Worm (Caenorhabditis elegans) whole organism, L1 larva: ENCODE measurements around the gene mfsd-13.2.

ENCODE experiments used
- C16A3.4 ChIP-seq: fragments of 150-350 bp; optimal IDR thresholded peaks from 2 replicates; lab custom pipeline; 2014; ENCODE audit warnings: missing biosample characterization, missing genetic modification characterization
- F16B12.6 ChIP-seq: fragments of 150-350 bp; optimal IDR thresholded peaks from 2 replicates; lab custom pipeline; 2014; ENCODE audit warnings: missing biosample characterization, missing genetic modification characterization
- aha-1 ChIP-seq: fragments of 150-350 bp; optimal IDR thresholded peaks from 2 replicates; lab custom pipeline; 2014; ENCODE audit warnings: missing biosample characterization, missing genetic modification characterization
- ama-1 ChIP-seq: fragments of 150-350 bp; optimal IDR thresholded peaks from 2 replicates; lab custom pipeline; 2014
- ceh-82 ChIP-seq, 3 experiments: fragments of 150-350 bp in 1 of 3; sonication (generic microtip) in 2 of 3; optimal IDR thresholded peaks; 2 replicates each; lab custom pipeline; 2014 to 2017; ENCODE audit warnings: missing biosample characterization in 3 of 3, missing genetic modification characterization in 3 of 3
- ceh-90 ChIP-seq: sonication (generic microtip); optimal IDR thresholded peaks from 2 replicates; lab custom pipeline; 2016; ENCODE audit warnings: missing genetic modification characterization, missing compliant biosample characterization
- elt-2 ChIP-seq: sonication (generic microtip); optimal IDR thresholded peaks from 2 replicates; lab custom pipeline; 2016; ENCODE audit warnings: missing genetic modification characterization, mild to moderate bottlenecking, inconsistent platforms, missing compliant biosample characterization, missing genetic modification reagents
- fkh-10 ChIP-seq: sonication (generic microtip); optimal IDR thresholded peaks from 2 replicates; lab custom pipeline; 2017; ENCODE audit warnings: missing biosample characterization, missing genetic modification reagents, missing genetic modification characterization
- fkh-4 ChIP-seq: sonication (generic microtip); optimal IDR thresholded peaks from 2 replicates; lab custom pipeline; 2016; ENCODE audit warnings: missing compliant biosample characterization, missing genetic modification characterization, borderline replicate concordance
- hpl-2 ChIP-seq: fragments of 150-350 bp; optimal IDR thresholded peaks from 2 replicates; lab custom pipeline; 2014; ENCODE audit warnings: missing biosample characterization, missing genetic modification reagents, missing genetic modification characterization
- lin-14 ChIP-seq: fragments of 200-800 bp; sonication (Bioruptor generic); optimal IDR thresholded peaks from 2 replicates; lab custom pipeline; 2018; ENCODE audit warnings: mild to moderate bottlenecking, missing genetic modification characterization, moderate library complexity, missing compliant biosample characterization
- lsy-2 ChIP-seq, 2 experiments: fragments of 150-350 bp; optimal IDR thresholded peaks; 2 replicates each; lab custom pipeline; 2014; ENCODE audit warnings: missing biosample characterization in 2 of 2, missing genetic modification characterization in 2 of 2
- mef-2 ChIP-seq: fragments of 150-350 bp; optimal IDR thresholded peaks from 2 replicates; lab custom pipeline; 2014; ENCODE audit warnings: missing biosample characterization, missing genetic modification characterization
- nhr-12 ChIP-seq: sonication (generic microtip); optimal IDR thresholded peaks from 2 replicates; lab custom pipeline; 2017; ENCODE audit warnings: missing biosample characterization, missing genetic modification characterization
- nhr-71 ChIP-seq: sonication (generic microtip); optimal IDR thresholded peaks from 2 replicates; lab custom pipeline; 2016; ENCODE audit warnings: mild to moderate bottlenecking, missing genetic modification characterization, moderate library complexity, missing compliant biosample characterization
- skn-1 ChIP-seq: fragments of 150-350 bp; optimal IDR thresholded peaks from 2 replicates; lab custom pipeline; 2014; ENCODE audit warnings: missing biosample characterization, missing genetic modification characterization
- unc-130 ChIP-seq: fragments of 150-350 bp; optimal IDR thresholded peaks from 2 replicates; lab custom pipeline; 2017; ENCODE audit warnings: missing biosample characterization, missing genetic modification characterization, inconsistent platforms
- unc-86 ChIP-seq: sonication (generic microtip); optimal IDR thresholded peaks from 2 replicates; lab custom pipeline; 2016; ENCODE audit warnings: missing genetic modification characterization, missing compliant biosample characterization
- unc-98 ChIP-seq: fragments of 200-800 bp; sonication (Bioruptor generic); IDR thresholded peaks from 2 replicates; pipeline ENCODE4 v1.3.6; 2022; ENCODE audit warnings: missing genetic modification characterization, missing compliant biosample characterization
- xbp-1 ChIP-seq: sonication (generic microtip); optimal IDR thresholded peaks from 2 replicates; lab custom pipeline; 2016; ENCODE audit warnings: missing genetic modification characterization, missing compliant biosample characterization
- ztf-4 ChIP-seq: fragments of 150-350 bp; optimal IDR thresholded peaks from 2 replicates; lab custom pipeline; 2014; ENCODE audit warnings: missing biosample characterization, missing genetic modification characterization

Gene mfsd-13.2

ce11 chrII:7115638-7116037 is 50.0 kb downstream of the mfsd-13.2 start, which contains the start of gene cutl-5:
Gene cutl-5 (minus strand): TSS chrII:7115906.
- TF ChIP-seq lsy-2 (tag; optimal IDR thresholded peaks at IDR 0.05; lab: Kevin White, UChicago) = no peak
- no peak for TF ChIP-seq ztf-4 (tag; lab: Kevin White, UChicago)
- TF ChIP-seq unc-86 = no peak
- TF ChIP-seq fkh-10 (GFP tag; lab: Kevin White, UChicago) = no peak
- TF ChIP-seq skn-1 = no peak
- no peak for TF ChIP-seq C16A3.4 (tag; lab: Kevin White, UChicago)
- TF ChIP-seq unc-130 (tag; lab: Kevin White, UChicago) = no peak
- TF ChIP-seq ceh-90 = no peak
- no peak for TF ChIP-seq nhr-12 (tag; lab: Kevin White, UChicago)
- TF ChIP-seq F16B12.6 = no peak
- no peak for TF ChIP-seq xbp-1 (tag; lab: Kevin White, UChicago)
- no peak for TF ChIP-seq aha-1 (tag; lab: Kevin White, UChicago)
- TF ChIP-seq lin-14 (GFP tag; lab: Kevin White, UChicago) = no peak
- TF ChIP-seq hpl-2 = no peak
- no peak for TF ChIP-seq ceh-82 (tag; optimal IDR thresholded peaks at IDR 0.05; lab: Kevin White, UChicago)
- no peak for TF ChIP-seq mef-2
- TF ChIP-seq fkh-4 = no peak
- no peak for TF ChIP-seq unc-98
- TF ChIP-seq ama-1 (lab: Kevin White, UChicago) = no peak

ce11 chrII:7112780-7113179 is 52.9 kb downstream of the mfsd-13.2 start, which contains the start of gene F10E7.6:
Gene F10E7.6 (plus strand): TSS chrII:7113080.
- TF ChIP-seq ceh-90 = no peak
- TF ChIP-seq elt-2 (tag; lab: Kevin White, UChicago) = no peak
- no peak for TF ChIP-seq nhr-71 (tag; lab: Kevin White, UChicago)
- TF ChIP-seq, all 84 proteins: peak for 0
